Worm (Caenorhabditis elegans) whole organism, L4/young adult: ENCODE results near the gene F08C6.5.

ENCODE experiments used
- dao-5 ChIP-seq: sonication (generic microtip); optimal IDR thresholded peaks from 2 replicates; lab custom pipeline; 2016; ENCODE audit warnings: missing genotype, missing genetic modification characterization, moderate library complexity, missing compliant biosample characterization
- him-1 ChIP-seq: sonication (generic microtip); optimal IDR thresholded peaks from 2 replicates; lab custom pipeline; 2016; ENCODE audit warnings: missing genotype, missing genetic modification reagents, missing genetic modification characterization, missing compliant biosample characterization

- TF ChIP-seq him-1 (tag; lab: Kevin White, UChicago) (no peak), dao-5 (tag; lab: Kevin White, UChicago) (no peak)
These were observed 23.0 kb downstream of the F08C6.5 start for ce11 chrX:7582223-7582622.
